Fruit fly (Drosophila melanogaster): ENCODE measurements around the gene Sems.
A peak's percentile ranks its signal among the peaks of the same experiment; 100 is the strongest.

Gene Sems

dm6 chr3L:20952121-20952487, 4.4 kb downstream of the Sems start:
- TF ChIP-seq Vsx2 (GFP tag; optimal IDR thresholded peaks at IDR 0.05; ENCODE audit: partially characterized antibody), result no peak
- TF ChIP-seq usp (GFP tag; optimal IDR thresholded peaks at IDR 0.05), result no peak
- no peak for TF ChIP-seq woc (GFP tag; optimal IDR thresholded peaks at IDR 0.05)
- no peak for TF ChIP-seq CG32264 (GFP tag; optimal IDR thresholded peaks at IDR 0.05)
- no peak for TF ChIP-seq dsf (GFP tag; optimal IDR thresholded peaks at IDR 0.05; ENCODE audit: borderline replicate concordance)
- no peak for TF ChIP-seq tai (GFP tag; optimal IDR thresholded peaks at IDR 0.05)
- peak; percentile 19 for TF ChIP-seq br (GFP tag; optimal IDR thresholded peaks at IDR 0.05)
- TF ChIP-seq dmrt93B (GFP tag; optimal IDR thresholded peaks at IDR 0.05), result no peak
- TF ChIP-seq HLH106 (tag; optimal IDR thresholded peaks at IDR 0.05), result peak; percentile 63
- TF ChIP-seq Rel (GFP tag; optimal IDR thresholded peaks at IDR 0.05), result no peak
- TF ChIP-seq Rel (tag; optimal IDR thresholded peaks at IDR 0.05), result no peak
- TF ChIP-seq Jra (GFP tag; optimal IDR thresholded peaks at IDR 0.05), result no peak
- TF ChIP-seq CrebA (GFP tag; optimal IDR thresholded peaks at IDR 0.05; ENCODE audit: borderline replicate concordance), result no peak
- TF ChIP-seq rgr (GFP tag; optimal IDR thresholded peaks at IDR 0.05), result peak; percentile 35
- peak; percentile 65 for TF ChIP-seq h (GFP tag; optimal IDR thresholded peaks at IDR 0.05)
- TF ChIP-seq jim (GFP tag; optimal IDR thresholded peaks at IDR 0.05), result no peak
- TF ChIP-seq Dif (GFP tag; optimal IDR thresholded peaks at IDR 0.05; ENCODE audit: partially characterized antibody), result no peak
- TF ChIP-seq lola (GFP tag; optimal IDR thresholded peaks at IDR 0.05), result no peak
- no peak for TF ChIP-seq Hr83 (GFP tag; optimal IDR thresholded peaks at IDR 0.05; ENCODE audit: poor library complexity, severe bottlenecking)
- TF ChIP-seq brk (GFP tag; optimal IDR thresholded peaks at IDR 0.05), result peak; percentile 21
- TF ChIP-seq sage (GFP tag; optimal IDR thresholded peaks at IDR 0.05), result no peak
- peak in 1 of 2 experiments; percentile 9 for TF ChIP-seq foxo (GFP tag; optimal IDR thresholded peaks at IDR 0.05)
- TF ChIP-seq GATAd (GFP tag; optimal IDR thresholded peaks at IDR 0.05), result no peak
- TF ChIP-seq Abd-B (GFP tag; optimal IDR thresholded peaks at IDR 0.05), result no peak
- no peak for TF ChIP-seq Hr78 (GFP tag; optimal IDR thresholded peaks at IDR 0.05)
- TF ChIP-seq CG9705 (GFP tag; optimal IDR thresholded peaks at IDR 0.05), result peak; percentile 6
- TF ChIP-seq Dfd (GFP tag; optimal IDR thresholded peaks at IDR 0.05), result no peak
- no peak for TF ChIP-seq dl (GFP tag; optimal IDR thresholded peaks at IDR 0.05; ENCODE audit: insufficient read depth in 1 of 2, partially characterized antibody in 2 of 2)
- peak; percentile 6 for TF ChIP-seq Hnf4 (GFP tag; optimal IDR thresholded peaks at IDR 0.05)
- no peak for TF ChIP-seq N (GFP tag; optimal IDR thresholded peaks at IDR 0.05)
- TF ChIP-seq Sp1 (GFP tag; optimal IDR thresholded peaks at IDR 0.05), result peak; percentile 59
- TF ChIP-seq Myc (optimal IDR thresholded peaks at IDR 0.05), result no peak
- peak; percentile 14 for TF ChIP-seq psq (GFP tag; optimal IDR thresholded peaks at IDR 0.05)
- TF ChIP-seq sv (GFP tag; optimal IDR thresholded peaks at IDR 0.05), result no peak
- peak; percentile 52 for TF ChIP-seq OdsH (GFP tag; optimal IDR thresholded peaks at IDR 0.05)
- no peak for TF ChIP-seq pan (optimal IDR thresholded peaks at IDR 0.05)
- peak; percentile 5 for TF ChIP-seq fru (GFP tag; optimal IDR thresholded peaks at IDR 0.05)
- TF ChIP-seq ey (GFP tag; optimal IDR thresholded peaks at IDR 0.05), result no peak
- no peak for TF ChIP-seq Mio (GFP tag; optimal IDR thresholded peaks at IDR 0.05)

DNA sequence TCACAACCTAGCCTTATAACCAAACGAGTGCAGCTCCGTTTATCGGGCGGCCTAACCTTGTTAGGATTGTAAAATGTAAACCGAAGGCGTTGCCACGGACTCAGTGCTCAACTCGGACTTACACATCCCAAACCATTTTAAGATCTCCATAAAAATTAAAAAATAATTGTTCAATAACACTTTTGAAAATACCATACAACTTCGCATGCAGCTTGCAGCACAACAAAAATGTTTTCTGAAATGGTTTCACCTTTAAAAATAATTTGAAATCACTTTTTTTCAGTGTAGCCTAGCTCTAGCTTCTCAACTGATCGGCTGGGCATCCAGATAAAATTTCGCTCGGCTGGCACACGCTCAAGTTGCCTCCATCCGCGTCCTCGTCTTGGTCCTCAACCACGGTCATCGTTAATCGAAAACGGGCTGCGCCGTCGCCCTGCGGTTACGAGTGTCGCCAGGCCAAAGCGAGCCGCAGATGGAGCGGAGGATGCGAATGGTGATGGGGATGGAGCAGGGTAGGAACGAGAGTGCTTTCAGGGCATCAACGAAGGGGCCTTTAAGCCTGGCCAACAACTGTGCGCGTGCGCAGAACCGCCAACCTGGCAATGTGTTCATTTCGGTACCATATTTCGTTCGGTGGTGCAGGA, 5.0 kb downstream of the Sems start:
- TF ChIP-seq rgr (GFP tag; optimal IDR thresholded peaks at IDR 0.05) (peak; percentile 48), OdsH (GFP tag; optimal IDR thresholded peaks at IDR 0.05) (peak; percentile 38), psq (GFP tag; optimal IDR thresholded peaks at IDR 0.05) (peak; percentile 38), sage (GFP tag; optimal IDR thresholded peaks at IDR 0.05) (peak; percentile 52), jim (GFP tag; optimal IDR thresholded peaks at IDR 0.05) (no peak), pan (optimal IDR thresholded peaks at IDR 0.05) (no peak), br (GFP tag; optimal IDR thresholded peaks at IDR 0.05) (peak; percentile 49), Mio (GFP tag; optimal IDR thresholded peaks at IDR 0.05) (no peak), Myc (optimal IDR thresholded peaks at IDR 0.05) (no peak), woc (GFP tag; optimal IDR thresholded peaks at IDR 0.05) (peak; percentile 44), N (GFP tag; optimal IDR thresholded peaks at IDR 0.05) (no peak), Sp1 (GFP tag; optimal IDR thresholded peaks at IDR 0.05) (peak; percentile 20), usp (GFP tag; optimal IDR thresholded peaks at IDR 0.05) (no peak), foxo (GFP tag; optimal IDR thresholded peaks at IDR 0.05) (peak in 1 of 2 experiments; percentile 46), Hr78 (GFP tag; optimal IDR thresholded peaks at IDR 0.05) (no peak), Vsx2 (GFP tag; optimal IDR thresholded peaks at IDR 0.05; ENCODE audit: partially characterized antibody) (no peak), CG32264 (GFP tag; optimal IDR thresholded peaks at IDR 0.05) (peak; percentile 63), Hr83 (GFP tag; optimal IDR thresholded peaks at IDR 0.05; ENCODE audit: poor library complexity, severe bottlenecking) (peak; percentile 20), Dfd (GFP tag; optimal IDR thresholded peaks at IDR 0.05) (no peak), lola (GFP tag; optimal IDR thresholded peaks at IDR 0.05) (no peak), Abd-B (GFP tag; optimal IDR thresholded peaks at IDR 0.05) (no peak), tai (GFP tag; optimal IDR thresholded peaks at IDR 0.05) (no peak), fru (GFP tag; optimal IDR thresholded peaks at IDR 0.05) (peak; percentile 63), Dif (GFP tag; optimal IDR thresholded peaks at IDR 0.05; ENCODE audit: partially characterized antibody) (peak; percentile 65), dsf (GFP tag; optimal IDR thresholded peaks at IDR 0.05; ENCODE audit: borderline replicate concordance) (no peak), CrebA (GFP tag; optimal IDR thresholded peaks at IDR 0.05; ENCODE audit: borderline replicate concordance) (no peak), h (GFP tag; optimal IDR thresholded peaks at IDR 0.05) (peak; percentile 51), dl (GFP tag; optimal IDR thresholded peaks at IDR 0.05; ENCODE audit: insufficient read depth in 1 of 2, partially characterized antibody in 2 of 2) (no peak), dmrt93B (GFP tag; optimal IDR thresholded peaks at IDR 0.05) (peak; percentile 32), Rel (GFP tag; optimal IDR thresholded peaks at IDR 0.05) (peak; percentile 22), Rel (tag; optimal IDR thresholded peaks at IDR 0.05) (no peak), brk (GFP tag; optimal IDR thresholded peaks at IDR 0.05) (peak; percentile 31), sv (GFP tag; optimal IDR thresholded peaks at IDR 0.05) (no peak), Hnf4 (GFP tag; optimal IDR thresholded peaks at IDR 0.05) (peak; percentile 15), CG9705 (GFP tag; optimal IDR thresholded peaks at IDR 0.05) (no peak), Jra (GFP tag; optimal IDR thresholded peaks at IDR 0.05) (no peak), HLH106 (tag; optimal IDR thresholded peaks at IDR 0.05) (peak; percentile 24), ey (GFP tag; optimal IDR thresholded peaks at IDR 0.05) (peak; percentile 72), GATAd (GFP tag; optimal IDR thresholded peaks at IDR 0.05) (no peak)
